Worm (Caenorhabditis elegans) whole organism, mixed stage, embryonic: ENCODE data around the gene sptl-2.

Experiments used
- elt-1 ChIP-seq: sonication (generic microtip); optimal IDR thresholded peaks from 2 replicates; lab custom pipeline; 2017; ENCODE audit warnings: missing genetic modification characterization, mild to moderate bottlenecking, missing compliant biosample characterization, antibody characterized with exemption, moderate library complexity, borderline replicate concordance; ENCODE audit not compliant: insufficient read depth
- flh-1 ChIP-seq: fragments of 200-800 bp; sonication (Bioruptor generic); optimal IDR thresholded peaks from 2 replicates; lab custom pipeline; 2018; ENCODE audit warnings: mild to moderate bottlenecking, missing genetic modification characterization, moderate library complexity, missing compliant biosample characterization
- lin-13 ChIP-seq: fragments of 150-350 bp; optimal IDR thresholded peaks from 2 replicates; lab custom pipeline; 2014; ENCODE audit warnings: missing biosample characterization, missing genetic modification characterization
- mab-5 ChIP-seq: fragments of 150-350 bp; optimal IDR thresholded peaks from 2 replicates; lab custom pipeline; 2014; ENCODE audit warnings: missing biosample characterization, missing genetic modification characterization
- mep-1 ChIP-seq: fragments of 150-350 bp; optimal IDR thresholded peaks from 2 replicates; lab custom pipeline; 2017; ENCODE audit warnings: missing biosample characterization, missing genetic modification reagents, missing genetic modification characterization, inconsistent platforms
- nhr-12 ChIP-seq: fragments of 150-350 bp; optimal IDR thresholded peaks from 2 replicates; lab custom pipeline; 2014; ENCODE audit warnings: missing biosample characterization, missing genetic modification characterization
- nhr-237 ChIP-seq: fragments of 150-350 bp; optimal IDR thresholded peaks from 2 replicates; lab custom pipeline; 2014; ENCODE audit warnings: missing biosample characterization, missing genetic modification characterization
- nhr-28 ChIP-seq: fragments of 150-350 bp; optimal IDR thresholded peaks from 2 replicates; lab custom pipeline; 2014; ENCODE audit warnings: missing biosample characterization, missing genetic modification characterization
- nhr-76 ChIP-seq: sonication (generic microtip); optimal IDR thresholded peaks from 2 replicates; lab custom pipeline; 2017; ENCODE audit warnings: missing biosample characterization, missing genetic modification characterization
- pha-4 ChIP-seq: fragments of 150-350 bp; optimal IDR thresholded peaks from 2 replicates; lab custom pipeline; 2018; ENCODE audit warnings: missing biosample characterization, missing genetic modification reagents, missing genetic modification characterization
- unc-120 ChIP-seq: sonication (generic microtip); optimal IDR thresholded peaks from 2 replicates; lab custom pipeline; 2017; ENCODE audit warnings: missing genetic modification characterization, missing compliant biosample characterization; ENCODE audit not compliant: poor library complexity, severe bottlenecking
- unc-39 ChIP-seq: fragments of 150-350 bp; optimal IDR thresholded peaks from 2 replicates; lab custom pipeline; 2014; ENCODE audit warnings: missing biosample characterization, missing genetic modification characterization
- unc-62 ChIP-seq: fragments of 150-350 bp; optimal IDR thresholded peaks from 2 replicates; lab custom pipeline; 2014; ENCODE audit warnings: missing biosample characterization, missing genetic modification reagents, missing genetic modification characterization

DNA sequence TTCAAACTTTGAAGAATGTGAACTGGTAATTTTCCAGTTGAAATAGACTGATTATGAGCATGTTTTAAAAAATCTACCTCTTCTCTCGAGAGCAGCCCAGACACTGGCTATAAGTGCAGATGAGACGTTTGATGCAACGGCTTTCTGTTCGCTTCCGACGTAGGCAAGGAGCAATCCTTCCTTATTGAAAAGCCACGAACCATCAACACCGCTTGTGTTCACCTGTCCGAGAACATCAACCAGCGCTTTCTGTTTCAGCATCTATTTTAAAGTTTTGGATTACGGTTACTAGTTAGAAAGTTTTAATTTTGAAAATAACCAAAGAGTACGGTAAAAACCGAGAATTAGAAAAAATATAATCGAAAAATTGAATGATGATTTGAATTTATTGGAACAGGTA is 6.2 kb upstream of the sptl-2 start, which contains the start of gene lmtr-2:
- TF ChIP-seq unc-39 (tag; lab: Kevin White, UChicago) (no peak), elt-1 (no peak), flh-1 (GFP tag; lab: Kevin White, UChicago) (no peak), nhr-12 (tag; lab: Kevin White, UChicago) (no peak), nhr-76 (tag; lab: Kevin White, UChicago) (no peak), pha-4 (no peak), nhr-28 (no peak), mep-1 (no peak), unc-62 (no peak), nhr-237 (no peak), mab-5 (no peak), lin-13 (tag; lab: Kevin White, UChicago) (no peak), unc-120 (tag; lab: Kevin White, UChicago) (no peak)
